1 worm cellular context compared by ENCODE assay signal in the genomic region with DNA sequence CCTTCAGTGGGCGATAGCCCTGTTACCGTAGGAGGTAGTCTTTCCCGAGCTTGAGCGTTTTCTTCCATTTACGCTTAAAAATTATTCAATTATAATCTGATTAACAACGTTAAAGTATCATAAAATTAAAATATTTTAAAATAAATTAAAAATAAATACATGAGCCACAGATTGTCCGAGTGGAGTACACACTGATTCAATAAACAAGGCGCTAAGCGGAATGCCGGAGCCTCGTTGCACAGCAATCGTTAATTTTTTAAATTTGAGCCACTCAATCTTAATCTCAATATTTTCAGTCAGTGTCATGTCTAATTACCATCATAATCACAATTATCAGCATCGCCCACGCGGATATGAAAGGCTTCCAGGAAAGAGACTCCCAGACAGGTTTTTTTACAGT.
TF ChIP-seq lines count a peak whose summit lies in the region.

A gene (minus strand): TSS at position 73 of the 400 bp plus-strand sequence.
A gene (plus strand): TSS at position 221 of the 400 bp plus-strand sequence.

TF ChIP-seq in whole organism, L1 larva, 84 proteins besides CTCF, POLR2A, EP300 and RAD21 (continued from another document):
- TF ChIP-seq unc-98 (GFP tag; IDR thresholded peaks at IDR 0.05; lab: Robert Waterston, UW) (no peak), C04F5.9 (tag; optimal IDR thresholded peaks at IDR 0.05; lab: Kevin White, UChicago) (peak; percentile 42), nhr-11 (tag; optimal IDR thresholded peaks at IDR 0.05; lab: Kevin White, UChicago) (no peak)
